Worm (Caenorhabditis elegans): ENCODE measurements around the gene Y69A2AR.28.

Gene Y69A2AR.28

ce11 chrIV:2607513-2608101 lies 5.3 kb downstream of the Y69A2AR.28 start, which contains the start of gene vamp-7:
TSS of gene vamp-7 (plus strand) at chrIV:2608051.
- TF ChIP-seq jun-1 (tag; optimal IDR thresholded peaks at IDR 0.05) (no peak), aly-2 (tag; optimal IDR thresholded peaks at IDR 0.05) (no peak), lsy-2 (tag; optimal IDR thresholded peaks at IDR 0.05) (peak in 1 of 2 experiments; percentile 4), efl-1 (optimal IDR thresholded peaks at IDR 0.05) (peak in 1 of 2 experiments; percentile 3), efl-1 (GFP tag; optimal IDR thresholded peaks at IDR 0.05 in 1 of 2) (no peak), hlh-4 (tag; optimal IDR thresholded peaks at IDR 0.05) (no peak), lin-35 (GFP tag; optimal IDR thresholded peaks at IDR 0.05) (no peak), tbx-2 (tag; optimal IDR thresholded peaks at IDR 0.05) (no peak), vab-15 (tag; optimal IDR thresholded peaks at IDR 0.05) (no peak), ztf-4 (tag; optimal IDR thresholded peaks at IDR 0.05) (peak; percentile 49)

ce11 chrIV:2606572-2606971 lies 6.3 kb downstream of the Y69A2AR.28 start:
- TF ChIP-seq efl-1 (optimal IDR thresholded peaks at IDR 0.05) (no peak), efl-1 (GFP tag; optimal IDR thresholded peaks at IDR 0.05 in 1 of 2) (peak in 1 of 2 experiments; percentile 43), ama-1 (optimal IDR thresholded peaks at IDR 0.05) (no peak)

ce11 chrIV:2603556-2604021 lies 9.3 kb downstream of the Y69A2AR.28 start:
- TF ChIP-seq nhr-71 (tag; optimal IDR thresholded peaks at IDR 0.05) (peak; percentile 61), fkh-8 (tag; optimal IDR thresholded peaks at IDR 0.05) (peak; percentile 60), lin-14 (GFP tag; optimal IDR thresholded peaks at IDR 0.05) (peak; percentile 67), unc-130 (tag; optimal IDR thresholded peaks at IDR 0.05) (no peak), alr-1 (tag; optimal IDR thresholded peaks at IDR 0.05; ENCODE audit: borderline replicate concordance) (no peak), nhr-85 (tag) (peak; percentile 4), hlh-17 (GFP tag; optimal IDR thresholded peaks at IDR 0.05; ENCODE audit: borderline replicate concordance) (no peak), swsn-7 (tag; optimal IDR thresholded peaks at IDR 0.05) (peak; percentile 26), lin-13 (GFP tag; optimal IDR thresholded peaks at IDR 0.05) (peak; percentile 48), lir-3 (tag; optimal IDR thresholded peaks at IDR 0.05; ENCODE audit: poor library complexity) (no peak), ces-1 (GFP tag; optimal IDR thresholded peaks at IDR 0.05) (no peak), mdl-1 (tag; optimal IDR thresholded peaks at IDR 0.05) (peak in 1 of 2 experiments; percentile 37), efl-1 (optimal IDR thresholded peaks at IDR 0.05) (peak; percentile 8 to 36), efl-1 (GFP tag; optimal IDR thresholded peaks at IDR 0.05 in 1 of 2) (peak; percentile 37 to 68), snu-23 (GFP tag; optimal IDR thresholded peaks at IDR 0.05) (peak; percentile 62), mep-1 (tag; optimal IDR thresholded peaks at IDR 0.05) (peak; percentile 23), skn-1 (tag; optimal IDR thresholded peaks at IDR 0.05) (peak; percentile 69), ceh-90 (tag; optimal IDR thresholded peaks at IDR 0.05) (no peak), unc-86 (tag; optimal IDR thresholded peaks at IDR 0.05) (peak; percentile 15), dpl-1 (GFP tag; optimal IDR thresholded peaks at IDR 0.05) (peak; percentile 15 to 33 (median 29)), xbp-1 (tag; optimal IDR thresholded peaks at IDR 0.05) (peak; percentile 4), pqm-1 (tag; optimal IDR thresholded peaks at IDR 0.05) (no peak), tbx-2 (tag; optimal IDR thresholded peaks at IDR 0.05) (peak; percentile 16), ztf-11 (tag; optimal IDR thresholded peaks at IDR 0.05) (no peak), rnt-1 (tag; optimal IDR thresholded peaks at IDR 0.05) (peak; percentile 66), nhr-47 (tag; optimal IDR thresholded peaks at IDR 0.05) (peak; percentile 53), zag-1 (tag; optimal IDR thresholded peaks at IDR 0.05) (no peak), mab-9 (GFP tag; IDR thresholded peaks at IDR 0.05) (no peak), zip-4 (GFP tag; optimal IDR thresholded peaks at IDR 0.05) (no peak), fkh-4 (tag; optimal IDR thresholded peaks at IDR 0.05; ENCODE audit: borderline replicate concordance) (no peak), aha-1 (tag; optimal IDR thresholded peaks at IDR 0.05) (no peak), egl-13 (tag; optimal IDR thresholded peaks at IDR 0.05) (no peak), fos-1 (tag; optimal IDR thresholded peaks at IDR 0.05) (no peak), ama-1 (optimal IDR thresholded peaks at IDR 0.05) (peak; percentile 54), nhr-20 (tag; optimal IDR thresholded peaks at IDR 0.05) (peak; percentile 46), lin-35 (GFP tag; optimal IDR thresholded peaks at IDR 0.05) (peak; percentile 43 to 61), ceh-82 (tag; optimal IDR thresholded peaks at IDR 0.05) (peak in 1 of 3 experiments; percentile 12), lsy-2 (tag; optimal IDR thresholded peaks at IDR 0.05) (peak in 1 of 2 experiments; percentile 46), irx-1 (tag; optimal IDR thresholded peaks at IDR 0.05) (no peak), vab-15 (tag; optimal IDR thresholded peaks at IDR 0.05) (no peak), unc-98 (GFP tag; IDR thresholded peaks at IDR 0.05) (no peak), ceh-8 (GFP tag; optimal IDR thresholded peaks at IDR 0.05) (no peak)
